Fruit fly (Drosophila melanogaster) whole organism, pupa: ENCODE measurements around the gene RpS10a.

Source experiments
- CG10348 ChIP-seq: fragments of 200-800 bp; sonication (Bioruptor generic); IDR thresholded peaks from 2 replicates; pipeline ENCODE4 v1.3.6; 2022; ENCODE audit warnings: missing biosample characterization, missing genetic modification characterization
- CG12605 ChIP-seq: fragments of 200-800 bp; sonication (Bioruptor generic); IDR thresholded peaks from 2 replicates; pipeline ENCODE4 v1.3.6; 2022; ENCODE audit warnings: missing biosample characterization, missing genetic modification characterization
- CG13204 ChIP-seq: fragments of 200-800 bp; sonication (Bioruptor generic); optimal IDR thresholded peaks from 2 replicates; lab custom pipeline; 2018; ENCODE audit warnings: missing biosample characterization, mild to moderate bottlenecking, missing genetic modification characterization, moderate library complexity
- CG14655 ChIP-seq: fragments of 200-800 bp; sonication (Bioruptor generic); optimal IDR thresholded peaks from 3 replicates; lab custom pipeline; 2017; ENCODE audit warnings: mild to moderate bottlenecking, missing biosample characterization, missing genetic modification reagents, missing genetic modification characterization
- CG15710 ChIP-seq: fragments of 200-800 bp; sonication (Bioruptor generic); optimal IDR thresholded peaks from 2 replicates; lab custom pipeline; 2018; ENCODE audit warnings: missing biosample characterization, mild to moderate bottlenecking, missing genetic modification characterization, moderate library complexity
- CG17806 ChIP-seq: fragments of 200-800 bp; sonication (Bioruptor generic); optimal IDR thresholded peaks from 2 replicates; lab custom pipeline; 2018; ENCODE audit warnings: missing biosample characterization, mild to moderate bottlenecking, missing genetic modification characterization, moderate library complexity
- CG32121 ChIP-seq: fragments of 200-800 bp; sonication (Bioruptor generic); IDR thresholded peaks from 2 replicates; pipeline ENCODE4 v1.3.6; 2022; ENCODE audit warnings: missing biosample characterization, missing genetic modification characterization
- CG34367 ChIP-seq: fragments of 200-800 bp; sonication (Bioruptor generic); optimal IDR thresholded peaks from 2 replicates; lab custom pipeline; 2018; ENCODE audit warnings: missing biosample characterization, mild to moderate bottlenecking, missing genetic modification characterization
- CG4496 ChIP-seq: fragments of 200-800 bp; sonication (Bioruptor generic); IDR thresholded peaks from 3 replicates; pipeline ENCODE4 v1.3.6; 2022; ENCODE audit warnings: missing biosample characterization, missing genetic modification characterization
- CG8159 ChIP-seq: fragments of 200-800 bp; sonication (Bioruptor generic); optimal IDR thresholded peaks from 3 replicates; lab custom pipeline; 2018; ENCODE audit warnings: missing biosample characterization, mild to moderate bottlenecking, missing genetic modification characterization, moderate library complexity
- CG8301 ChIP-seq: fragments of 200-800 bp; sonication (Bioruptor generic); optimal IDR thresholded peaks from 2 replicates; lab custom pipeline; 2018; ENCODE audit warnings: missing biosample characterization, mild to moderate bottlenecking, missing genetic modification characterization
- CG9948 ChIP-seq: fragments of 200-800 bp; sonication (Bioruptor generic); optimal IDR thresholded peaks from 2 replicates; lab custom pipeline; 2018; ENCODE audit warnings: missing biosample characterization, mild to moderate bottlenecking, missing genetic modification characterization, moderate library complexity
- D1 ChIP-seq: fragments of 200-800 bp; sonication (Bioruptor generic); optimal IDR thresholded peaks from 2 replicates; lab custom pipeline; 2018; ENCODE audit warnings: missing biosample characterization, mild to moderate bottlenecking, missing genetic modification characterization, moderate library complexity
- EcR ChIP-seq: fragments of 200-800 bp; sonication (Bioruptor generic); optimal IDR thresholded peaks from 3 replicates; lab custom pipeline; 2019; ENCODE audit warnings: missing biosample characterization, missing genetic modification characterization, mild to moderate bottlenecking, moderate library complexity, missing genetic modification reagents
- Ets98B ChIP-seq: fragments of 200-800 bp; sonication (Bioruptor generic); IDR thresholded peaks from 2 replicates; pipeline ENCODE4 v1.3.6; 2022; ENCODE audit warnings: missing biosample characterization, missing genetic modification characterization
- Pif1A ChIP-seq: fragments of 200-800 bp; sonication (Bioruptor generic); optimal IDR thresholded peaks from 3 replicates; lab custom pipeline; 2016; ENCODE audit warnings: missing biosample characterization, missing genetic modification characterization
- Pif1B ChIP-seq: fragments of 200-800 bp; sonication (Bioruptor generic); optimal IDR thresholded peaks from 3 replicates; lab custom pipeline; 2016; ENCODE audit warnings: missing biosample characterization, missing genetic modification characterization
- Snoo ChIP-seq: fragments of 200-800 bp; sonication (Bioruptor generic); optimal IDR thresholded peaks from 3 replicates; lab custom pipeline; 2017; ENCODE audit warnings: missing biosample characterization, mild to moderate bottlenecking, missing genetic modification characterization, inconsistent platforms
- fd96Ca ChIP-seq: fragments of 200-800 bp; sonication (Bioruptor generic); IDR thresholded peaks from 3 replicates; pipeline ENCODE4 v1.3.6; 2022; ENCODE audit warnings: missing biosample characterization, missing genetic modification characterization
- gl ChIP-seq: fragments of 200-800 bp; sonication (Bioruptor generic); optimal IDR thresholded peaks from 2 replicates; lab custom pipeline; 2018; ENCODE audit warnings: missing biosample characterization, mild to moderate bottlenecking, missing genetic modification characterization
- rn ChIP-seq: fragments of 200-800 bp; sonication (Bioruptor generic); IDR thresholded peaks from 2 replicates; pipeline ENCODE4 v1.3.6; 2022; ENCODE audit warnings: missing biosample characterization, missing genetic modification characterization

The RpS10a gene

DNA sequence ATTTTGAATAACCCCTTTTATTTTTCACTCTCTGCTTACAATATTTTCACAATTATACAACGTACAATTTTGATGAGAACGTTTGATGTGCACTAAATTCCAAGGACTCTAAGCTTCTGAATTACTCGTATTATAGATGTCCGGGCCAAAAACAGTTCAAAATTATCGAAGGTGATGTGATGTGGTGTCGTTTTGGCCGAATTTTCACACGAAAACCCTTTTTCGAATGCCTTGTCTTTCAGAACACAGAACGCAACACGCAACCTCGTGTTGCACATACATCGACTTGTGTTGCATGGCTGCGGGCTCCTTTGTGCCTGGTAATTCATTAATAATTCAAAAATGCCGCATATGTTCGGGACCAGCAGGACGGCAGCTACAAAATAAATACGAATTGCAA lies 35.5 kb downstream of the RpS10a start, which contains the start of gene CG31055:
CG31055 (minus strand) TSS at position 101 of the 400 bp plus-strand sequence.
- TF ChIP-seq CG8159 (no peak), rn (GFP tag; lab: Robert Waterston, UW) (no peak), EcR (GFP tag; lab: Kevin White, UChicago) (no peak), CG32121 (no peak), Pif1A (GFP tag; lab: Kevin White, UChicago) (no peak), fd96Ca (GFP tag; lab: Robert Waterston, UW) (no peak), CG8301 (no peak)
- TF ChIP-seq, all 21 proteins: peak for 0

DNA sequence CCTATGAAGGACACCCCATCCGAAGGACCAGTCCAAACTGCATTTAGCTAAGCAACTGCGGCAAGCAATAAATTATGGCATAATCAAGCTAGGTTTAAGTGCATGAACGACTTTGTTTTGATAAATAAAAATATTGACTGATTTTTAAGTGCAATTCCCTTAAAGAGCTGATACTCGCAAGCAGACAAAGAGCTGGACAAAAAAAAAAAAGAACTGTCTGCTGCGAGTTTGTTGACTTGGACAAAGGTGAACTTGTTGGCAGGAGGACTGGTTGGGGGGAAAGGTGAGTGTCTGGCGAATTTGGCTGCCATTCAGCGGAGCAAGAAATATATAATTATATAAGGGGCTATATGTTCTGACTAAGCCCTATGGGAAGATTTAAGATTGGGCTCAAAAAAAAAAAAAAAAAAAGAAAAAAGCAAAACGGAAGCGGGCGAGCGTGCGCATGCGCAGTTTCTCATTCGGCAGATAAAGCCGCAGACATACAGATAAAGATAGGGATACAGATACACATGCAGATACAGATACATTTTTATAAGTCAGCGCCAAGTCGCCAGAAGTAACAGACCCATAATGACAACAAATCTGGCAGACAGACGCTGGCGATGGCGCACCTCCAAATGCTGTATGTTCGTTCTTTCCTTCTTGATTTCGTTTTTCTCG lies 40.2 kb downstream of the RpS10a start:
- TF ChIP-seq CG8159 (no peak), EcR (GFP tag; lab: Kevin White, UChicago) (peak; percentile 85), CG17806 (tag; lab: Kevin White, UChicago) (no peak), CG13204 (GFP tag; lab: Kevin White, UChicago) (peak; percentile 52), CG32121 (no peak)
- TF ChIP-seq, all 21 proteins: peak for 2

- no peak for TF ChIP-seq CG4496 (GFP tag; lab: Robert Waterston, UW)
- no peak for TF ChIP-seq CG8159
- TF ChIP-seq CG15710 (tag; lab: Kevin White, UChicago): no peak
- no peak for TF ChIP-seq CG17806 (tag; lab: Kevin White, UChicago)
- no peak for TF ChIP-seq CG13204 (GFP tag; lab: Kevin White, UChicago)
- TF ChIP-seq CG8301: no peak
- TF ChIP-seq EcR (GFP tag; lab: Kevin White, UChicago): no peak
- TF ChIP-seq gl (tag; lab: Kevin White, UChicago): no peak
- no peak for TF ChIP-seq D1 (tag; lab: Kevin White, UChicago)
- TF ChIP-seq CG32121: no peak
- TF ChIP-seq Snoo (tag; lab: Kevin White, UChicago): no peak
- no peak for TF ChIP-seq CG10348
- TF ChIP-seq CG9948 (tag; lab: Kevin White, UChicago): no peak
- no peak for TF ChIP-seq Pif1B
- no peak for TF ChIP-seq CG34367 (tag; lab: Kevin White, UChicago)
- no peak for TF ChIP-seq Ets98B (GFP tag; lab: Robert Waterston, UW)
- TF ChIP-seq CG12605 (GFP tag; lab: Robert Waterston, UW): no peak
- TF ChIP-seq CG14655: no peak
Measured at dm6 chr3R:27694018-27694417, 41.5 kb downstream of the RpS10a start, which contains the start of gene CG43319. Gene CG43319, plus strand, starts transcription at chr3R:27694318.

dm6 chr3R:27694583-27694982 lies 42.0 kb downstream of the RpS10a start, which contains the start of gene Acp98AB:
Gene Acp98AB, plus strand, starts transcription at chr3R:27694883.
- TF ChIP-seq fd96Ca (GFP tag; lab: Robert Waterston, UW): no peak
- no peak for TF ChIP-seq Pif1B
- TF ChIP-seq CG14655: no peak
- TF ChIP-seq CG10348: no peak
- TF ChIP-seq EcR (GFP tag; lab: Kevin White, UChicago): no peak
- TF ChIP-seq CG13204 (GFP tag; lab: Kevin White, UChicago): no peak
- TF ChIP-seq CG15710 (tag; lab: Kevin White, UChicago): no peak
- TF ChIP-seq Snoo (tag; lab: Kevin White, UChicago): no peak
- no peak for TF ChIP-seq CG9948 (tag; lab: Kevin White, UChicago)
- no peak for TF ChIP-seq Pif1A (GFP tag; lab: Kevin White, UChicago)
- TF ChIP-seq, all 21 proteins: peak for 0

- TF ChIP-seq CG4496 (GFP tag; lab: Robert Waterston, UW) (0 out of 3 replicates have a peak, but pooled peaks have one; percentile 16), CG32121 (no peak)
Measured at dm6 chr3R:27695019-27695418, 42.5 kb downstream of the RpS10a start, which contains the start of gene HSPBAP1. Gene HSPBAP1, plus strand, starts transcription at chr3R:27695235.

dm6 chr3R:27699540-27700228 lies 47.1 kb downstream of the RpS10a start, which contains the start of gene ALiX:
Gene ALiX, minus strand, starts transcription at chr3R:27700110.
- TF ChIP-seq CG34367 (tag; lab: Kevin White, UChicago) (no peak), EcR (GFP tag; lab: Kevin White, UChicago) (no peak), rn (GFP tag; lab: Robert Waterston, UW) (no peak), CG4496 (GFP tag; lab: Robert Waterston, UW) (0 out of 3 replicates have a peak, but pooled peaks have one; percentile 23), gl (tag; lab: Kevin White, UChicago) (no peak), CG8301 (no peak)

- TF ChIP-seq CG34367 (tag; lab: Kevin White, UChicago): no peak
Measured at dm6 chr3R:27700229-27700573, 47.6 kb downstream of the RpS10a start, which contains the start of gene btz. Gene btz, plus strand, starts transcription at chr3R:27700361.
